Worm (Caenorhabditis elegans) whole organism, L3 larva: Measurements from ENCODE around the gene srxa-16.

Source experiments
- ceh-9 ChIP-seq: sonication (generic microtip); optimal IDR thresholded peaks from 2 replicates; lab custom pipeline; 2018; ENCODE audit warnings: missing biosample characterization, missing genetic modification characterization
- hmg-11 ChIP-seq: sonication (generic microtip); optimal IDR thresholded peaks from 2 replicates; lab custom pipeline; 2016; ENCODE audit warnings: missing genetic modification characterization, missing compliant biosample characterization
- jun-1 ChIP-seq: fragments of 150-350 bp; optimal IDR thresholded peaks from 2 replicates; lab custom pipeline; 2014; ENCODE audit warnings: missing biosample characterization, missing genetic modification reagents, missing genetic modification characterization
- nhr-11 ChIP-seq: fragments of 150-350 bp; optimal IDR thresholded peaks from 2 replicates; lab custom pipeline; 2014; ENCODE audit warnings: missing biosample characterization, missing genetic modification characterization
- nhr-23 ChIP-seq: fragments of 150-350 bp; optimal IDR thresholded peaks from 2 replicates; lab custom pipeline; 2014; ENCODE audit warnings: missing biosample characterization, missing genetic modification reagents, missing genetic modification characterization
- nhr-237 ChIP-seq: fragments of 150-350 bp; optimal IDR thresholded peaks from 2 replicates; lab custom pipeline; 2014; ENCODE audit warnings: missing biosample characterization, missing genetic modification characterization
- pqm-1 ChIP-seq: fragments of 150-350 bp; optimal IDR thresholded peaks from 2 replicates; lab custom pipeline; 2017; ENCODE audit warnings: missing biosample characterization, missing genetic modification characterization, inconsistent platforms
- unc-39 ChIP-seq: sonication (generic microtip); optimal IDR thresholded peaks from 4 replicates; lab custom pipeline; 2017; ENCODE audit warnings: missing biosample characterization, missing genetic modification characterization
- unc-62 ChIP-seq: fragments of 150-350 bp; sonication (generic microtip); optimal IDR thresholded peaks from 4 replicates; lab custom pipeline; 2014; ENCODE audit warnings: missing biosample characterization, missing genetic modification reagents, missing genetic modification characterization
- ztf-11 ChIP-seq: fragments of 150-350 bp; optimal IDR thresholded peaks from 2 replicates; lab custom pipeline; 2014; ENCODE audit warnings: missing biosample characterization, missing genetic modification characterization

- no peak for TF ChIP-seq ztf-11
- no peak for TF ChIP-seq nhr-237 (tag; lab: Kevin White, UChicago)
- no peak for TF ChIP-seq nhr-23
- TF ChIP-seq pqm-1 (tag; lab: Kevin White, UChicago) = no peak
- no peak for TF ChIP-seq jun-1 (tag; lab: Kevin White, UChicago)
- no peak for TF ChIP-seq hmg-11 (tag; lab: Kevin White, UChicago)
- no peak for TF ChIP-seq unc-39 (tag; lab: Kevin White, UChicago)
- TF ChIP-seq nhr-11 = no peak
- TF ChIP-seq unc-62 = no peak
- TF ChIP-seq ceh-9 (tag; lab: Kevin White, UChicago) = no peak
Observed at ce11 chrV:16118601-16119000, 4.5 kb upstream of the srxa-16 start, which contains the start of gene str-103.
